Worm (Caenorhabditis elegans) whole organism, L4 larva: ENCODE measurements around the gene anmt-2.

Source experiments
- D1046.2 ChIP-seq: fragments of 200-800 bp; sonication (Bioruptor generic); IDR thresholded peaks from 2 replicates; pipeline ENCODE4 v1.3.6; 2022; ENCODE audit warnings: missing genetic modification characterization, missing compliant biosample characterization
- F44E2.7 ChIP-seq: fragments of 200-800 bp; sonication (Bioruptor generic); IDR thresholded peaks from 2 replicates; pipeline ENCODE4 v2.1.2; 2022; ENCODE audit warnings: missing genetic modification characterization, missing compliant biosample characterization
- Y48G9A.11 ChIP-seq: fragments of 200-800 bp; sonication (Bioruptor generic); IDR thresholded peaks from 2 replicates; pipeline ENCODE4 v1.3.6; 2022; ENCODE audit warnings: missing genetic modification reagents, missing genetic modification characterization, missing compliant biosample characterization
- Y75B8A.6 ChIP-seq: fragments of 200-800 bp; sonication (Bioruptor generic); IDR thresholded peaks from 2 replicates; pipeline ENCODE4 v1.3.6; 2022; ENCODE audit warnings: missing genetic modification reagents, missing genetic modification characterization, missing compliant biosample characterization
- ZK546.5 ChIP-seq, 2 experiments: sonication (generic microtip); optimal IDR thresholded peaks; 2 replicates each; lab custom pipeline; 2017; ENCODE audit warnings: missing biosample characterization in 2 of 2, missing genetic modification characterization in 2 of 2
- aha-1 ChIP-seq: fragments of 150-350 bp; peaks from one replicate; lab custom pipeline; 2014; ENCODE audit warnings: missing biosample characterization, missing genetic modification characterization
- aly-2 ChIP-seq: sonication (generic microtip); optimal IDR thresholded peaks from 2 replicates; lab custom pipeline; 2018; ENCODE audit warnings: missing biosample characterization, missing genetic modification characterization
- arid-1 ChIP-seq: fragments of 200-800 bp; sonication (Bioruptor generic); conservative IDR thresholded peaks from 2 replicates; pipeline ENCODE4 v1.3.6; 2022; ENCODE audit warnings: missing genetic modification reagents, missing genetic modification characterization, missing compliant biosample characterization
- ceh-28 ChIP-seq: fragments of 150-350 bp; optimal IDR thresholded peaks from 2 replicates; lab custom pipeline; 2014; ENCODE audit warnings: missing biosample characterization, missing genetic modification reagents, missing genetic modification characterization
- ceh-44 ChIP-seq: fragments of 200-800 bp; sonication (Bioruptor generic); IDR thresholded peaks from 2 replicates; pipeline ENCODE4 v1.3.6; 2022; ENCODE audit warnings: missing genetic modification reagents, missing genetic modification characterization, missing compliant biosample characterization
- ceh-82 ChIP-seq: sonication (generic microtip); optimal IDR thresholded peaks from 2 replicates; lab custom pipeline; 2017; ENCODE audit warnings: missing biosample characterization, missing genetic modification characterization
- ces-1 ChIP-seq: fragments of 150-350 bp; sonication (generic microtip); optimal IDR thresholded peaks from 4 replicates; lab custom pipeline; 2014; ENCODE audit warnings: missing biosample characterization, missing genetic modification reagents, missing genetic modification characterization
- cey-2 ChIP-seq: sonication (generic microtip); optimal IDR thresholded peaks from 3 replicates; lab custom pipeline; 2017; ENCODE audit warnings: missing genetic modification characterization, mild to moderate bottlenecking, missing compliant biosample characterization, antibody characterized with exemption, borderline replicate concordance; ENCODE audit not compliant: insufficient read depth
- daf-16 ChIP-seq, 3 experiments: sonication (generic microtip); optimal IDR thresholded peaks; 2 replicates each; lab custom pipeline; 2016 to 2017; ENCODE audit warnings: missing genetic modification characterization in 3 of 3, missing genetic modification reagents in 3 of 3, mild to moderate bottlenecking in 2 of 3, missing compliant biosample characterization in 2 of 3, missing biosample characterization in 1 of 3, moderate library complexity in 1 of 3
- dmd-6 ChIP-seq: fragments of 200-800 bp; sonication (Bioruptor generic); IDR thresholded peaks from 2 replicates; pipeline ENCODE4 v1.3.6; 2022; ENCODE audit warnings: missing genetic modification reagents, missing genetic modification characterization, missing compliant biosample characterization
- dmd-8 ChIP-seq: fragments of 200-800 bp; sonication (Bioruptor generic); IDR thresholded peaks from 2 replicates; pipeline ENCODE4 v1.3.6; 2022; ENCODE audit warnings: missing genetic modification characterization, missing compliant biosample characterization
- dmd-9 ChIP-seq: fragments of 200-800 bp; sonication (Bioruptor generic); IDR thresholded peaks from 2 replicates; pipeline ENCODE4 v1.3.6; 2022; ENCODE audit warnings: missing genetic modification reagents, missing genetic modification characterization, missing compliant biosample characterization
- dpl-1 ChIP-seq: fragments of 150-350 bp; optimal IDR thresholded peaks from 2 replicates; lab custom pipeline; 2014; ENCODE audit warnings: missing biosample characterization, missing genetic modification reagents, missing genetic modification characterization
- egl-43 ChIP-seq: fragments of 200-800 bp; sonication (Bioruptor generic); IDR thresholded peaks from 2 replicates; pipeline ENCODE4 v1.3.6; 2022; ENCODE audit warnings: missing genetic modification reagents, missing genetic modification characterization, missing compliant biosample characterization
- fkh-10 ChIP-seq: fragments of 150-350 bp; optimal IDR thresholded peaks from 2 replicates; lab custom pipeline; 2014; ENCODE audit warnings: missing biosample characterization, missing genetic modification reagents, missing genetic modification characterization
- hif-1 ChIP-seq, 2 experiments: sonication (generic microtip); optimal IDR thresholded peaks; 2 replicates each; lab custom pipeline; 2016 to 2017; ENCODE audit warnings: missing compliant biosample characterization in 2 of 2, missing genetic modification characterization in 2 of 2, missing genetic modification reagents in 2 of 2, missing genotype in 2 of 2, mild to moderate bottlenecking in 1 of 2
- hlh-11 ChIP-seq: fragments of 200-800 bp; sonication (Bioruptor generic); optimal IDR thresholded peaks from 2 replicates; lab custom pipeline; 2018; ENCODE audit warnings: mild to moderate bottlenecking, missing genetic modification characterization, missing compliant biosample characterization
- hmg-1.1 ChIP-seq: fragments of 200-800 bp; sonication (Bioruptor generic); IDR thresholded peaks from 2 replicates; pipeline ENCODE4 v1.3.6; 2022; ENCODE audit warnings: missing genetic modification reagents, missing genetic modification characterization, missing compliant biosample characterization
- jun-1 ChIP-seq: fragments of 150-350 bp; optimal IDR thresholded peaks from 2 replicates; lab custom pipeline; 2014; ENCODE audit warnings: missing biosample characterization, missing genetic modification reagents, missing genetic modification characterization
- lin-1 ChIP-seq: fragments of 200-800 bp; sonication (Bioruptor generic); IDR thresholded peaks from 2 replicates; pipeline ENCODE4 v1.3.6; 2022; ENCODE audit warnings: missing genetic modification reagents, missing genetic modification characterization, missing compliant biosample characterization
- lin-29 ChIP-seq: fragments of 200-800 bp; sonication (Bioruptor generic); IDR thresholded peaks from 2 replicates; pipeline ENCODE4 v1.3.6; 2022; ENCODE audit warnings: missing genetic modification reagents, missing genetic modification characterization, missing compliant biosample characterization
- lir-3 ChIP-seq: sonication (generic microtip); optimal IDR thresholded peaks from 2 replicates; lab custom pipeline; 2016; ENCODE audit warnings: mild to moderate bottlenecking, missing genetic modification characterization, missing compliant biosample characterization
- madf-5 ChIP-seq, 2 experiments: fragments of 200-800 bp; sonication (Bioruptor generic); IDR thresholded peaks; 2 replicates each; pipeline ENCODE4 v1.3.6; 2022; ENCODE audit warnings: missing compliant biosample characterization in 2 of 2, missing genetic modification characterization in 2 of 2
- mdt-29 ChIP-seq: fragments of 200-800 bp; sonication (Bioruptor generic); IDR thresholded peaks from 2 replicates; pipeline ENCODE4 v1.3.6; 2022; ENCODE audit warnings: missing genetic modification reagents, missing genetic modification characterization, missing compliant biosample characterization
- mxl-2 ChIP-seq: fragments of 200-800 bp; sonication (Bioruptor generic); conservative IDR thresholded peaks from 2 replicates; pipeline ENCODE4 v1.3.6; 2022; ENCODE audit warnings: missing genetic modification reagents, missing genetic modification characterization, missing compliant biosample characterization
- nhr-28 ChIP-seq: fragments of 150-350 bp; optimal IDR thresholded peaks from 2 replicates; lab custom pipeline; 2014; ENCODE audit warnings: missing biosample characterization, missing genetic modification characterization
- nhr-41 ChIP-seq: fragments of 200-800 bp; sonication (Bioruptor generic); IDR thresholded peaks from 2 replicates; pipeline ENCODE4 v1.3.6; 2022; ENCODE audit warnings: missing genetic modification reagents, missing genetic modification characterization, missing compliant biosample characterization
- nhr-48 ChIP-seq: sonication (generic microtip); optimal IDR thresholded peaks from 2 replicates; lab custom pipeline; 2016; ENCODE audit warnings: mild to moderate bottlenecking, missing genetic modification characterization, missing compliant biosample characterization
- nhr-77 ChIP-seq: fragments of 150-350 bp; optimal IDR thresholded peaks from 2 replicates; lab custom pipeline; 2014; ENCODE audit warnings: missing biosample characterization, missing genetic modification characterization
- pha-4 ChIP-seq, 2 experiments: fragments of 150-350 bp in 1 of 2; fragments of 200-800 bp in 1 of 2; sonication (Bioruptor generic) in 1 of 2; IDR thresholded peaks in 1 of 2; optimal IDR thresholded peaks in 1 of 2; 2 replicates each; pipeline versions ENCODE4 v1.3.6 to Lab custom; 2014 to 2022; ENCODE audit warnings: missing genetic modification characterization in 2 of 2, missing genetic modification reagents in 2 of 2, missing biosample characterization in 1 of 2, missing compliant biosample characterization in 1 of 2
- pqm-1 ChIP-seq: sonication (generic microtip); optimal IDR thresholded peaks from 2 replicates; lab custom pipeline; 2017; ENCODE audit warnings: missing biosample characterization, missing genetic modification characterization
- rbr-2 ChIP-seq: sonication (generic microtip); optimal IDR thresholded peaks from 2 replicates; lab custom pipeline; 2016; ENCODE audit warnings: missing genotype, missing genetic modification characterization, missing compliant biosample characterization
- saeg-2 ChIP-seq: fragments of 200-800 bp; sonication (Bioruptor generic); IDR thresholded peaks from 2 replicates; pipeline ENCODE4 v1.3.6; 2022; ENCODE audit warnings: missing genetic modification reagents, missing genetic modification characterization, missing compliant biosample characterization
- set-16 ChIP-seq: fragments of 200-800 bp; sonication (Bioruptor generic); IDR thresholded peaks from 2 replicates; pipeline ENCODE4 v1.3.6; 2022; ENCODE audit warnings: missing genetic modification reagents, missing genetic modification characterization, missing compliant biosample characterization
- skn-1 ChIP-seq: fragments of 150-350 bp; optimal IDR thresholded peaks from 2 replicates; lab custom pipeline; 2014; ENCODE audit warnings: missing biosample characterization, missing genetic modification characterization
- spr-1 ChIP-seq: sonication (generic microtip); optimal IDR thresholded peaks from 2 replicates; lab custom pipeline; 2016; ENCODE audit warnings: mild to moderate bottlenecking, missing genetic modification characterization, missing compliant biosample characterization
- unc-62 ChIP-seq, 3 experiments: fragments of 150-350 bp in 1 of 3; sonication (generic microtip); optimal IDR thresholded peaks in 2 of 3; peaks in 1 of 3; 1 replicate in 1 of 3; 2 replicates in 2 of 3; lab custom pipeline; 2014 to 2017; ENCODE audit warnings: missing biosample characterization in 3 of 3, missing genetic modification characterization in 3 of 3, missing genetic modification reagents in 3 of 3, missing genotype in 1 of 3
- vab-7 ChIP-seq: fragments of 200-800 bp; sonication (Bioruptor generic); IDR thresholded peaks from 2 replicates; pipeline ENCODE4 v1.3.6; 2022; ENCODE audit warnings: missing genetic modification reagents, missing genetic modification characterization, missing compliant biosample characterization
- zip-2 ChIP-seq: fragments of 150-350 bp; optimal IDR thresholded peaks from 2 replicates; lab custom pipeline; 2014; ENCODE audit warnings: missing biosample characterization, missing genetic modification characterization

The anmt-2 gene

DNA sequence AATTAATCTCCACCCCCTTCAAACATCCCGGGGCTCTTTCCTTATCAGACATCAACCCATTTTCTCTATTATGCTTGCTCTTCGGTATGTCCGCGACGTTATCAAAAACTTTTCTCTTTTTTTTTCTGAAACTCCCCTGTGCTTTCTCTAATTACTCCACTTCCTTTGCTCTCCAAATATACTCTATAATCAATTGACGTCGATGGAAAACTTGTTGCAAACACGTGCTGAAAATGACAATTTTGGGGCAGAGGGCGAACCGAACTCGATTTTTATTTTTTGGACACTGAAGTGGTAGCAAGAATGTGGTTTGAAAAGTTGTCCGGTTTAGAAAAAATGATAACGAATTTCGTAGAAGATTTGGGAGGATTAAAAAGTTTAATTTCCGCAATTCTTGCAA is 21.5 kb upstream of the anmt-2 start (continued):
- TF ChIP-seq ceh-82 (tag; lab: Kevin White, UChicago) (no peak), cey-2 (tag; lab: Kevin White, UChicago) (no peak), nhr-48 (tag; lab: Kevin White, UChicago) (peak; percentile 82), lir-3 (no peak), ZK546.5 (tag; optimal IDR thresholded peaks at IDR 0.05; lab: Kevin White, UChicago) (no peak), rbr-2 (tag; lab: Kevin White, UChicago) (no peak), mxl-2 (GFP tag; lab: Robert Waterston, UW) (no peak), hmg-1.1 (GFP tag; lab: Robert Waterston, UW) (no peak), pqm-1 (peak; percentile 92), nhr-28 (peak; percentile 76), ces-1 (no peak), vab-7 (GFP tag; lab: Robert Waterston, UW) (no peak), lin-29 (GFP tag; lab: Robert Waterston, UW) (no peak), ceh-44 (no peak), skn-1 (no peak), D1046.2 (no peak), Y75B8A.6 (no peak), jun-1 (tag; lab: Kevin White, UChicago) (no peak), fkh-10 (GFP tag; lab: Kevin White, UChicago) (no peak), lin-1 (GFP tag; lab: Robert Waterston, UW) (peak; percentile 79; the same call in 1 of the 2 replicates), egl-43 (GFP tag; lab: Robert Waterston, UW) (no peak), ceh-28 (tag; lab: Kevin White, UChicago) (no peak), hlh-11 (tag; lab: Kevin White, UChicago) (peak; percentile 84), dpl-1 (no peak), nhr-77 (tag; lab: Kevin White, UChicago) (peak; percentile 82), hif-1 (tag; optimal IDR thresholded peaks at IDR 0.05; lab: Kevin White, UChicago) (no peak), dmd-8 (GFP tag; lab: Robert Waterston, UW) (no peak), unc-62 (GFP tag; optimal IDR thresholded peaks at IDR 0.05 in 1 of 2; lab: Kevin White, UChicago) (peak in 1 of 2 experiments; percentile 37), unc-62 (tag; optimal IDR thresholded peaks at IDR 0.05; lab: Kevin White, UChicago) (no peak), pha-4 (GFP tag; IDR thresholded peaks at IDR 0.05; lab: Robert Waterston, UW) (no peak), pha-4 (tag; optimal IDR thresholded peaks at IDR 0.05; lab: Kevin White, UChicago) (no peak)

- TF ChIP-seq aha-1 (tag; lab: Kevin White, UChicago) (peak; percentile 81), ceh-44 (no peak)
- TF ChIP-seq, all 104 proteins: peak for 1
Observed at ce11 chrIII:6178586-6178985, 21.0 kb upstream of the anmt-2 start, which contains the start of gene F42A10.7. F42A10.7 (minus strand) TSS chrIII:6178686.

DNA sequence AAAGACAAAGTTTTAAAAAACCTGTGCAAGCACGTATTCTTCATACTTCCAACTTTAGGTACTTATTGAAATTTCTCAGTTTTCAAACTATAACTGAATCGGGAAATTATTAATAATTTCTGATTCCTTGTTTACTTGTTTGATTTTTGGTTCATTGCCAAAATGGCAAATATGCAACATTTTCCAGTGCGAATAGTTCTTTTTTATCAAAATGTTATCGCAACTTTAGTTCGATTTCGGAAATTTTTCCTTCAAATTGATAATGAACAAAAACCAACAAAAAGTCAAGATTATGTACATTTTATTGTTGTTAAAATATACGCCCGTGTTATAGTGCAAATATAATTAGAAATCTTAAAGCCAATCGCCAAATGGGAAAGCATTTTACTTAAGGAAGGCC is 20.1 kb upstream of the anmt-2 start:
- TF ChIP-seq arid-1 (no peak), pqm-1 (peak; percentile 3), daf-16 (GFP tag; optimal IDR thresholded peaks at IDR 0.05; lab: Kevin White, UChicago) (no peak), daf-16 (tag; optimal IDR thresholded peaks at IDR 0.05; lab: Kevin White, UChicago) (peak; percentile 10)

DNA sequence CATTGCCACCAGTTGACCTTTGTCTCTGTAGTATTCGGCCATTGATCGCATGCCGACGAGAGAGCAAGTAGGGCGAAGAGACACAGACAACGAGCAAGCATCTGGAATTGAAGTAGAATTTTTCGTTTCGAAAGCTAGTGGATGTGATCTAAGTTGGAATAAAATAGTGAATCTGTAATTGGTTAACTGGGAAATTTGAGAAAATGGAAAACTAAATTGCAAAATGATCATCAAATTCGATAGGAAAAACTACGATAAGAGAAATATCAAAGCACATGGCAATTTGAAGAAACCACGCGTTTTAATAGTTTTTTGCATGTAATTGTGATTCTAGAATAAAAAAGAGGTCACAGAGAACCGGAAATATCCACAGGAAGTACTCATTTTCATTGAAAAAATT is 19.2 kb upstream of the anmt-2 start, which contains the start of gene F42A10.6:
F42A10.6 (minus strand) TSS at position 101 of the 400 bp plus-strand sequence.
- no peak for TF ChIP-seq aly-2 (tag; lab: Kevin White, UChicago)
- no peak for TF ChIP-seq F44E2.7 (GFP tag; lab: Robert Waterston, UW)
- peak; percentile 43 for TF ChIP-seq dmd-6 (GFP tag; lab: Robert Waterston, UW)
- peak; percentile 48 for TF ChIP-seq pqm-1
- no peak for TF ChIP-seq ceh-44
- no peak for TF ChIP-seq saeg-2
- peak; percentile 8 for TF ChIP-seq nhr-28
- no peak for TF ChIP-seq Y48G9A.11 (GFP tag; lab: Robert Waterston, UW)
- TF ChIP-seq zip-2 (tag; lab: Kevin White, UChicago), result no peak
- no peak for TF ChIP-seq rbr-2 (tag; lab: Kevin White, UChicago)
- no peak for TF ChIP-seq nhr-41 (GFP tag; lab: Robert Waterston, UW)
- no peak for TF ChIP-seq cey-2 (tag; lab: Kevin White, UChicago)
- no peak for TF ChIP-seq mdt-29 (GFP tag; lab: Robert Waterston, UW)
- TF ChIP-seq spr-1 (tag; lab: Kevin White, UChicago), result no peak
- TF ChIP-seq set-16 (GFP tag; lab: Robert Waterston, UW), result no peak
- peak in 1 of 2 experiments; percentile 57 for TF ChIP-seq unc-62 (GFP tag; optimal IDR thresholded peaks at IDR 0.05 in 1 of 2; lab: Kevin White, UChicago)
- TF ChIP-seq unc-62 (tag; optimal IDR thresholded peaks at IDR 0.05; lab: Kevin White, UChicago), result no peak
- no peak for TF ChIP-seq madf-5 (GFP tag; IDR thresholded peaks at IDR 0.05; lab: Robert Waterston, UW)
- no peak for TF ChIP-seq dmd-9 (GFP tag; lab: Robert Waterston, UW)
